Worm (Caenorhabditis elegans): ENCODE measurements around the gene K02F3.12.

- TF ChIP-seq pha-4 (tag; optimal IDR thresholded peaks at IDR 0.05), result no peak
- no peak for TF ChIP-seq snpc-1.3 (tag; optimal IDR thresholded peaks at IDR 0.05; ENCODE audit: insufficient read depth)
These were observed 31.1 kb upstream of the K02F3.12 start for ce11 chrIII:825256-825655.

All from whole organism, young adult.